Worm (Caenorhabditis elegans) whole organism, L4 larva: Measurements from ENCODE around the gene clc-9.

Experiments used
- lin-29 ChIP-seq: fragments of 200-800 bp; sonication (Bioruptor generic); IDR thresholded peaks from 2 replicates; pipeline ENCODE4 v1.3.6; 2022; ENCODE audit warnings: missing genetic modification reagents, missing genetic modification characterization, missing compliant biosample characterization
- snpc-4 ChIP-seq: fragments of 150-350 bp; optimal IDR thresholded peaks from 2 replicates; lab custom pipeline; 2014; ENCODE audit warnings: missing biosample characterization, missing genetic modification characterization
- zag-1 ChIP-seq: fragments of 150-350 bp; optimal IDR thresholded peaks from 2 replicates; lab custom pipeline; 2014; ENCODE audit warnings: missing biosample characterization, missing genetic modification characterization
- ztf-11 ChIP-seq: fragments of 150-350 bp; optimal IDR thresholded peaks from 2 replicates; lab custom pipeline; 2014; ENCODE audit warnings: missing biosample characterization, missing genetic modification characterization

DNA sequence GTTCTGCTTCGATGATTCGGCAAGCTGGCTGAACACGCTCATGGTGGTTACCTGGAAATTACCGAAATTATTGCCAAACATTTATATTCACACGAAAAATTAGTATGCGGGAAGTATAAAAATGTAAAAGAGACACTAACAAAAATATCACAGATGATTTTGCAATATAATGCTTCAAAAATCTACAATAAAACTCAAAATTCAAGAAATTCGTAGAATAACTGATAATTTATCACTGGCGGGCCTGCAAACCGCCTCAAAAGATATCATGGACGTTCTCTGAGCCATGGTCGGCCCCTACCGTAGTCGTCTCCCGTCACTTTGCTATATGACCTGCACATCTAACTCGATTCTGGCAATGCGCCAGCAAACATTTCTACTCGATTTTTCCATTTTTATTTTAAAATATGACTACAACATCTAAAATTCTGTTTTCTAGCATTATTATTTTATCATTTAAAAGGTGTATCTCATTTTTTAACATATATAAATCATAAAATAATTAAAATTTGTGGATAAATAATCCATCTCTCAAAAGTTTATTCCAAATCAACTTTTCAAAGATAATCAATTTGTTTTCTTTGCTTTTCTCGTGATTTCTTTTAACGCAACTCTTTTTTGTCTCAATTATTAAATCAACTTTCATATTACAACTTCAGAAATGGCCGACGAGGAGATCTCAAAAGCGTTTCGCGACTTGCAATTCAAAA is 36.9 kb downstream of the clc-9 start, which contains the start of the genes F01G4.6 and pfd-1:
- peak; percentile 71; the same call in 1 of the 2 replicates for TF ChIP-seq lin-29 (GFP tag; lab: Robert Waterston, UW)
- TF ChIP-seq zag-1 (tag; lab: Kevin White, UChicago) = peak; percentile 84
- no peak for TF ChIP-seq snpc-4 (tag; lab: Kevin White, UChicago)
- no peak for TF ChIP-seq ztf-11 (tag; lab: Kevin White, UChicago)
